Worm (Caenorhabditis elegans) whole organism, L4 larva: Measurements from ENCODE around the gene srt-64.

ENCODE experiments used
- ceh-62 ChIP-seq: sonication (generic microtip); optimal IDR thresholded peaks from 2 replicates; lab custom pipeline; 2017; ENCODE audit warnings: missing biosample characterization, missing genetic modification characterization
- ceh-82 ChIP-seq: sonication (generic microtip); optimal IDR thresholded peaks from 2 replicates; lab custom pipeline; 2017; ENCODE audit warnings: missing biosample characterization, missing genetic modification characterization
- daf-12 ChIP-seq: fragments of 150-350 bp; optimal IDR thresholded peaks from 2 replicates; lab custom pipeline; 2014; ENCODE audit warnings: missing biosample characterization, missing genetic modification reagents, missing genetic modification characterization
- fkh-10 ChIP-seq: fragments of 150-350 bp; optimal IDR thresholded peaks from 2 replicates; lab custom pipeline; 2014; ENCODE audit warnings: missing biosample characterization, missing genetic modification reagents, missing genetic modification characterization
- gei-8 ChIP-seq: fragments of 200-800 bp; sonication (Bioruptor generic); optimal IDR thresholded peaks from 2 replicates; lab custom pipeline; 2018; ENCODE audit warnings: mild to moderate bottlenecking, missing genetic modification characterization, missing compliant biosample characterization
- hlh-11 ChIP-seq: fragments of 200-800 bp; sonication (Bioruptor generic); optimal IDR thresholded peaks from 2 replicates; lab custom pipeline; 2018; ENCODE audit warnings: mild to moderate bottlenecking, missing genetic modification characterization, missing compliant biosample characterization
- lim-7 ChIP-seq: fragments of 200-800 bp; sonication (Bioruptor generic); IDR thresholded peaks from 2 replicates; pipeline ENCODE4 v1.3.6; 2022; ENCODE audit warnings: missing genetic modification characterization, missing compliant biosample characterization
- lin-1 ChIP-seq: fragments of 200-800 bp; sonication (Bioruptor generic); IDR thresholded peaks from 2 replicates; pipeline ENCODE4 v1.3.6; 2022; ENCODE audit warnings: missing genetic modification reagents, missing genetic modification characterization, missing compliant biosample characterization
- snpc-4 ChIP-seq: fragments of 150-350 bp; optimal IDR thresholded peaks from 2 replicates; lab custom pipeline; 2014; ENCODE audit warnings: missing biosample characterization, missing genetic modification characterization
- ztf-11 ChIP-seq: fragments of 150-350 bp; optimal IDR thresholded peaks from 2 replicates; lab custom pipeline; 2014; ENCODE audit warnings: missing biosample characterization, missing genetic modification characterization

- TF ChIP-seq gei-8 (GFP tag; lab: Kevin White, UChicago) (no peak), lin-1 (GFP tag; lab: Robert Waterston, UW) (no peak), fkh-10 (GFP tag; lab: Kevin White, UChicago) (no peak), snpc-4 (tag; lab: Kevin White, UChicago) (no peak), ztf-11 (tag; lab: Kevin White, UChicago) (no peak), daf-12 (tag; lab: Kevin White, UChicago) (no peak), hlh-11 (no peak), ceh-82 (tag; lab: Kevin White, UChicago) (no peak), ceh-62 (no peak), lim-7 (GFP tag; lab: Robert Waterston, UW) (no peak)
Measured at ce11 chrV:5144541-5144940, 24.9 kb downstream of the srt-64 start, which contains the start of gene F14F9.2.
